Worm (Caenorhabditis elegans) whole organism, dauer: Measurements from ENCODE around the gene F22F7.8.
"Not testable (repeated sequence)": the region's sequence is repeated elsewhere in the genome, so short reads cannot be mapped to it uniquely, and the experiment has no call there.

ENCODE experiments used
- unc-62 ChIP-seq: sonication (generic microtip); optimal IDR thresholded peaks from 2 replicates; lab custom pipeline; 2017; ENCODE audit warnings: missing biosample characterization, missing genetic modification reagents, missing genetic modification characterization

The F22F7.8 gene

DNA sequence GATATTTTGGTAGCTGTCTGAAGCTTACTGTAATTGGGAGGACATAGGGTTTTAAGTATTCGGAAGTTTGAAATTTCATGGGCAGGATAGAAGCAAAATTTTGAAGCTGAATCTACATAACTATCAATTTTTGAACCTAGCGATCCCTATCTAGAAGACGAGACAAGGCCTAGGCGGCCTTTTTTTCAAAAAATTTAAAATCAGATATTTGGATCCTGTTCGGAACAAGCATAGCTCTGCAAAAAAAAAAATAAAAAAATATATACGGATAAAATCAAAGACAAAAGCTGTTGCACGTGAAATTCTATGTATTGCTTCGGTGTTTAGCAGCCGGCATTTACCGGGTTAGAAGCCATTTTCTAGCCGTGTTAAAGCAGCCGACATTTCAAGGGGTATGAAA is 26.6 kb downstream of the F22F7.8 start, which contains the start of gene F36F12.2:
Gene F36F12.2 (minus strand): TSS at position 101 of the 400 bp plus-strand sequence.
- no peak for TF ChIP-seq unc-62 (GFP tag; lab: Kevin White, UChicago)

- TF ChIP-seq unc-62 (GFP tag; lab: Kevin White, UChicago), result not testable (repeated sequence)
Observed at ce11 chrV:2090321-2090720, 31.4 kb downstream of the F22F7.8 start, which contains the start of gene ztf-28. ztf-28 (plus strand) TSS chrV:2090669.

DNA sequence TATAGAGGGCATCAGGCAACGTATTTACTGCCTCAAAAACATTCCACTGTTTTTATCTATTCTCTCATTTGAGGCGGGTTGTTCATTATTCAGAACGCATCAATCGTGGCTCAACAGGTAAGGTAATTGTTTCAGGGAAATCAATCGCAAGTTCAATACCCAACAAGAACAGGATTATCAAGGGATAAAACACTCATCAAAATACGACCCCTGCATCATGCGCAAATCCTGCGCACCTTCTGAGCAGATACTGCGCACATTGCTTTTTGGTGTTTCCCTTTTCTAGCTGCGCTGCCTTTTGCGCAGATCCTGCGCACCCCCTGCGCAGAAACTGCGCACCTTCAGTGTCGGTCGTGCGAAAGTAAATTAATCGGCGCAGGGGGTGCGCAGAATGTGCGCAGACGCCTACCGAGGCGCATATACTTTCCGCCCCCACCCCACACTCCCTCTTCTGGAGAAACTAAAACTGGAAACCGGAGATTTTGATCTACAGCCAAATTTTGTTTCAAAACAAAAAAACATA is 36.0 kb downstream of the F22F7.8 start, which contains the start of gene F36F12.3:
Gene F36F12.3 (plus strand): TSS at position 51 of the 523 bp plus-strand sequence.
- not testable (repeated sequence) for TF ChIP-seq unc-62 (GFP tag; lab: Kevin White, UChicago)

DNA sequence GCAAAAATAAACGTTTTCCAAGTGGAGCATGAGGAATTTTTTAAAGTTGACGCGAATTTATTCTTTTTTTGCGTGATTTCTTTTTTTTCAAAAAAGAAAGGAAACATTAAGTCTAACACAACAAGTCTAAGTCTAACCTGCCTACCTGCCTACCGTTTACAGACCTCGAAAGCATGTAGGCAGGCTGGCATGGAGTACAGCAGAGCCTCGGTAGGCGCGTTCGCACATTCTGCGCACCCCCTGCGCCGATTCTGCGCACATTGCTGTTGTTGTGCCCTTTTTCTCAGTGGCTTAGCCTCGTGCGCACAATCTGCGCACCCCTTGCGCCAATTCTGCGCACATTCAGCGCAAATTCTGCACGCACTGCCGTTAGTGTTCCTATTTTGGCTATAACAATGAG is 37.9 kb downstream of the F22F7.8 start:
- TF ChIP-seq unc-62 (GFP tag; lab: Kevin White, UChicago), result no peak

DNA sequence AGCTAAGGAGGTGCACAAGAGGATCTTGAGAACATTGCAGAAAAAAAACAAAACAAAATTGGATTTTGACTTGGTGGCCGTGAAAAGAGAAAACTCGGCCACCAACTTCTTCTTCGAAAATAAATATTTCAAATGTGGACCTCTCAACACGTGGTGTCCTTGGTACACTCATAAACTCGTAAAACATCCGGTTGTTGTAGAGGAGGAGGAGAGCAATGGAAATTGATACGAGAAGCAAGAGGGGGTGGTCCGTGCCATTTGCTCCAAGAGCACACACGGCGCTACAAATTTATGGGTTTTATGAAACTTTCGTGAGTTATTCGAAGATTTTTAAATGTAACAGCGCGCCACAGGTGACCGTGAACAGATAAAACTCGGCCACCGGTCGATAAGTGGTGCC is 39.9 kb downstream of the F22F7.8 start:
- no peak for TF ChIP-seq unc-62 (GFP tag; lab: Kevin White, UChicago)

DNA sequence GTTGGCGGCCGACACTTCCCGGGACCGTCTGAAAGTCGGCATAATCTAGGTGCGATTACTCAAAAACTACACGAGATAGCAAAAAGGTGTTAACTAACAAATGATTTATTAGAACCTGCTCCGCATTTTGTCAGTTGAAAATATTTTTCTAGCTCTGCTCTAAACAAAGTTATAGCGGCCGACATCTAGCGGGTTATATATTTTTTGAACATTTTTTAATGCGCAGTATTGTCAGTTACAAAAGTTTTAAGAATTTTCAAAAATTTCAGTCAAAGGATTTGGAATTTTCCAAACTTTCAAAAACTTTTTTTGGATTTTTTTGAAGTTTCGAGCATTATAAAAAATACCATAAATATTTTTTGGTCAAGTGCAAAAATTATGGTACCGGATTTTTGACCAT is 40.5 kb downstream of the F22F7.8 start:
- no peak for TF ChIP-seq unc-62 (GFP tag; lab: Kevin White, UChicago)

ce11 chrV:2076043-2076442 is 45.7 kb downstream of the F22F7.8 start:
- no peak for TF ChIP-seq unc-62 (GFP tag; lab: Kevin White, UChicago)

ce11 chrV:2072807-2073206 is 49.0 kb downstream of the F22F7.8 start, which contains the start of gene Y40B10A.9:
Y40B10A.9 (minus strand) TSS chrV:2072907.
- TF ChIP-seq unc-62 (GFP tag; lab: Kevin White, UChicago), result no peak
